Fruit fly (Drosophila melanogaster): ENCODE results near the gene XNP.

- TF ChIP-seq CG8478 (optimal IDR thresholded peaks at IDR 0.05) (no peak), CTCF (optimal IDR thresholded peaks at IDR 0.05) (no peak)
Observed at dm6 chr3R:25504891-25505290, 22.3 kb upstream of the XNP start, which contains the start of gene CG5107.

All from S2 (cell line).